Fruit fly (Drosophila melanogaster): ENCODE results near the gene Ugt301D1.

Ugt301D1 gene

DNA sequence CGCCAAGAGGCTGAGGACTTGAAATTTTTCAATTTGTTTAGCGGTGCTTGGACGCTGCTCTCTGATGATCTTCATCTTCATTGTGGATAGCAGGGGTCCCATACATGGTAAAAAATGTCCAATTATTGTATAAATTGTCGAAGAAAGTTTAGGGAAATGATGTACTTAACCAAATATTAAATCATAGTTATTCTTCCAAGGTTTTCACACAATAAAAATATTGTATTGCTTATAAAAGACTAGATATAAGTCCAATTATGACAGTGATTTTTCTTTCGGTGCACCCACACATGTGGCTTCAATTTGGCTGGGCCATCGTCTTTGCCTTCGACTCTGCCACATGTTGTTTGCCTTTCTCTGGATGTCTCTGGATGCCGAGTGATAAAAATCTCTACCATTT is 4.5 kb upstream of the Ugt301D1 start:
- no peak for TF ChIP-seq CG7101 (tag; optimal IDR thresholded peaks at IDR 0.05)

DNA sequence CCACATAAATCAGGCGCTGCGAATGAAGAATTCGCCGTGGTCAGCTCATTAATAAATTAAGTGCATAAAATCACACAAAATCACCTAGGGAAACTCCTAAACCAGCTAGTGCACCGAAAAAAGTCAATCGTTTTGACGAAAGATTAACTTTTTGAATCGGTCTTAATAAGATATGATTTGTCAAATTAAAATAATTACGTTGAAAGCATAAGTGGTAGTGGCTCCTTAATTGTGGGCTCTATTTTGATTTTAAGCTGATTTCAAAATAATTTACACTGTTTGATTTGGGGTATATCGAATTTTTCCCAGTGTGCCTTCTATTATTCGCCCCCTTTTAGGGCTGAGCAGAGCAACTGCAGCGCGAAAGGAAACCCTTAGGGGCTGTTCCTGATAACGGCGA is 3.9 kb upstream of the Ugt301D1 start:
- TF ChIP-seq tj (GFP tag; optimal IDR thresholded peaks at IDR 0.05) (no peak), CG14711 (tag; optimal IDR thresholded peaks at IDR 0.05) (no peak), pad (GFP tag; optimal IDR thresholded peaks at IDR 0.05) (no peak), ovo (GFP tag; optimal IDR thresholded peaks at IDR 0.05) (no peak), cic (GFP tag; optimal IDR thresholded peaks at IDR 0.05) (no peak)

dm6 chr2L:18506923-18507322 is 2.4 kb upstream of the Ugt301D1 start:
- TF ChIP-seq pad (GFP tag; optimal IDR thresholded peaks at IDR 0.05): no peak
- no peak for TF ChIP-seq CG14711 (tag; optimal IDR thresholded peaks at IDR 0.05)
- TF ChIP-seq Mnt (GFP tag; optimal IDR thresholded peaks at IDR 0.05): no peak
- TF ChIP-seq Crg-1 (GFP tag; optimal IDR thresholded peaks at IDR 0.05): no peak
- TF ChIP-seq ovo (GFP tag; optimal IDR thresholded peaks at IDR 0.05): no peak
- no peak for TF ChIP-seq CG11617 (GFP tag; optimal IDR thresholded peaks at IDR 0.05)
- no peak for TF ChIP-seq CG7045 (GFP tag; optimal IDR thresholded peaks at IDR 0.05)
- TF ChIP-seq cic (GFP tag; optimal IDR thresholded peaks at IDR 0.05): no peak
- TF ChIP-seq toe (GFP tag; optimal IDR thresholded peaks at IDR 0.05): no peak
- no peak for TF ChIP-seq CG7101 (tag; optimal IDR thresholded peaks at IDR 0.05)
- no peak for TF ChIP-seq Clk (GFP tag; optimal IDR thresholded peaks at IDR 0.05)
- TF ChIP-seq tj (GFP tag; optimal IDR thresholded peaks at IDR 0.05): no peak
- no peak for TF ChIP-seq CG5204 (GFP tag; optimal IDR thresholded peaks at IDR 0.05)
- TF ChIP-seq Hr96 (GFP tag; optimal IDR thresholded peaks at IDR 0.05): no peak
- TF ChIP-seq bab1 (GFP tag; optimal IDR thresholded peaks at IDR 0.05): no peak
- no peak for TF ChIP-seq cnc (optimal IDR thresholded peaks at IDR 0.05)
- no peak for TF ChIP-seq CG1620 (GFP tag; optimal IDR thresholded peaks at IDR 0.05)

- no peak for TF ChIP-seq cnc (optimal IDR thresholded peaks at IDR 0.05)
- no peak for TF ChIP-seq cic (GFP tag; optimal IDR thresholded peaks at IDR 0.05)
- TF ChIP-seq Crg-1 (GFP tag; optimal IDR thresholded peaks at IDR 0.05): no peak
- TF ChIP-seq Clk (GFP tag; optimal IDR thresholded peaks at IDR 0.05): no peak
- TF ChIP-seq CG33017 (tag; optimal IDR thresholded peaks at IDR 0.05): no peak
- TF ChIP-seq CG7101 (tag; optimal IDR thresholded peaks at IDR 0.05): no peak
- no peak for TF ChIP-seq CG12768 (GFP tag; optimal IDR thresholded peaks at IDR 0.05)
- TF ChIP-seq Hr96 (GFP tag; optimal IDR thresholded peaks at IDR 0.05): no peak
- TF ChIP-seq bab1 (GFP tag; optimal IDR thresholded peaks at IDR 0.05): no peak
- TF ChIP-seq toe (GFP tag; optimal IDR thresholded peaks at IDR 0.05): no peak
- TF ChIP-seq pad (GFP tag; optimal IDR thresholded peaks at IDR 0.05): no peak
- TF ChIP-seq CG14711 (tag; optimal IDR thresholded peaks at IDR 0.05): no peak
- no peak for TF ChIP-seq CG11617 (GFP tag; optimal IDR thresholded peaks at IDR 0.05)
- TF ChIP-seq CG5204 (GFP tag; optimal IDR thresholded peaks at IDR 0.05): no peak
- TF ChIP-seq Mnt (GFP tag; optimal IDR thresholded peaks at IDR 0.05): no peak
- TF ChIP-seq CG7045 (GFP tag; optimal IDR thresholded peaks at IDR 0.05): no peak
Observed at dm6 chr2L:18513402-18513801, 4.0 kb downstream of the Ugt301D1 start.

DNA sequence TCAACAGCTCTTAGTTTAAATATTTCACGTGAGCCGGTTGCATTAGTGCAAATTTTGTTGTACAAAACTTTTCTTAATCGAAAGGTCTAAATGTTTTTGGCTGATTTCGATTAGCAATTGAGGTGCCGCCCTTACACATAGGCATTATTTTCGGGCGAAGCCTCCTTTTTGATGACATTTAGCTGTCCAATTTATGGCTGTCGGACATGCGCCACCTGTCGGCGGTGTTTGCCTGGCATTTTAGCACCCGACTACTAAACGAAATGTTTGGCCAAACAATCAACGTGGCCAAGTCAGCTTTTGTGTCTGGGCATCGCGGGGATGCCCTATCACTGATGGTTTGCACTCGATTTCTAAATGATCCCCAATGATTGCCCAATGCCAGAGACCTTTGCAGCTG is 7.0 kb downstream of the Ugt301D1 start:
- TF ChIP-seq cnc (optimal IDR thresholded peaks at IDR 0.05): no peak
- TF ChIP-seq Mnt (GFP tag; optimal IDR thresholded peaks at IDR 0.05): no peak
- no peak for TF ChIP-seq toe (GFP tag; optimal IDR thresholded peaks at IDR 0.05)
- no peak for TF ChIP-seq Clk (GFP tag; optimal IDR thresholded peaks at IDR 0.05)
- TF ChIP-seq CG1620 (GFP tag; optimal IDR thresholded peaks at IDR 0.05): no peak
- TF ChIP-seq CG7045 (GFP tag; optimal IDR thresholded peaks at IDR 0.05): no peak

- TF ChIP-seq cnc (optimal IDR thresholded peaks at IDR 0.05) (no peak), ovo (GFP tag; optimal IDR thresholded peaks at IDR 0.05) (no peak), cic (GFP tag; optimal IDR thresholded peaks at IDR 0.05) (no peak), CG1620 (GFP tag; optimal IDR thresholded peaks at IDR 0.05) (no peak), Hr96 (GFP tag; optimal IDR thresholded peaks at IDR 0.05) (no peak), CG7101 (tag; optimal IDR thresholded peaks at IDR 0.05) (no peak), CG33017 (tag; optimal IDR thresholded peaks at IDR 0.05) (no peak), kay (GFP tag; ENCODE audit: borderline replicate concordance) (no peak), CG11617 (GFP tag; optimal IDR thresholded peaks at IDR 0.05) (no peak)
Observed at dm6 chr2L:18517002-18517635, 7.8 kb downstream of the Ugt301D1 start, which contains the start of gene CG10211. Gene CG10211, plus strand, starts transcription at chr2L:18517487.

- no peak for TF ChIP-seq CG11617 (GFP tag; optimal IDR thresholded peaks at IDR 0.05)
- TF ChIP-seq CG7045 (GFP tag; optimal IDR thresholded peaks at IDR 0.05): no peak
- TF ChIP-seq cnc (optimal IDR thresholded peaks at IDR 0.05): no peak
Observed at dm6 chr2L:18518852-18519251, 9.5 kb downstream of the Ugt301D1 start.

- TF ChIP-seq CG33017 (tag; optimal IDR thresholded peaks at IDR 0.05) (no peak), CG14711 (tag; optimal IDR thresholded peaks at IDR 0.05) (no peak), Crg-1 (GFP tag; optimal IDR thresholded peaks at IDR 0.05) (no peak), Hr96 (GFP tag; optimal IDR thresholded peaks at IDR 0.05) (no peak), bab1 (GFP tag; optimal IDR thresholded peaks at IDR 0.05) (no peak), cnc (optimal IDR thresholded peaks at IDR 0.05) (no peak), CG7101 (tag; optimal IDR thresholded peaks at IDR 0.05) (no peak), CG12768 (GFP tag; optimal IDR thresholded peaks at IDR 0.05) (no peak), kay (GFP tag; ENCODE audit: borderline replicate concordance) (no peak), CG1620 (GFP tag; optimal IDR thresholded peaks at IDR 0.05) (no peak), ovo (GFP tag; optimal IDR thresholded peaks at IDR 0.05) (no peak), Clk (GFP tag; optimal IDR thresholded peaks at IDR 0.05) (no peak)
Observed at dm6 chr2L:18522258-18522657, 12.9 kb downstream of the Ugt301D1 start.

Measured in whole organism, adult.